Worm (Caenorhabditis elegans): ENCODE measurements around the gene egl-26.

ce11 chrII:55204-55603, 14.2 kb upstream of the egl-26 start, which contains the start of gene tre-5:
- TF ChIP-seq mab-5 (tag; optimal IDR thresholded peaks at IDR 0.05) (no peak), skn-1 (tag; optimal IDR thresholded peaks at IDR 0.05) (no peak), nhr-11 (tag; optimal IDR thresholded peaks at IDR 0.05) (no peak), ZK546.5 (tag; optimal IDR thresholded peaks at IDR 0.05) (no peak)
